Fruit fly (Drosophila melanogaster) whole organism, wandering third instar larva: Measurements from ENCODE around the gene CG18586.
A peak's percentile ranks its signal among the peaks of the same experiment; 100 is the strongest.

Experiments used
- Abd-B ChIP-seq: fragments of >200 bp; optimal IDR thresholded peaks from 2 replicates; lab custom pipeline; 2017; ENCODE audit warnings: missing biosample characterization, missing genetic modification characterization
- CG32264 ChIP-seq: fragments of 200-800 bp; sonication (Bioruptor generic); optimal IDR thresholded peaks from 2 replicates; lab custom pipeline; 2016; ENCODE audit warnings: missing biosample characterization, missing genetic modification characterization
- CG9705 ChIP-seq: fragments of 200-800 bp; sonication (Bioruptor generic); optimal IDR thresholded peaks from 2 replicates; lab custom pipeline; 2018; ENCODE audit warnings: missing biosample characterization, mild to moderate bottlenecking, missing genetic modification characterization
- CrebA ChIP-seq: fragments of 200-800 bp; sonication (Bioruptor generic); optimal IDR thresholded peaks from 2 replicates; lab custom pipeline; 2016; ENCODE audit warnings: missing biosample characterization, mild to moderate bottlenecking, missing genetic modification characterization, borderline replicate concordance
- Dfd ChIP-seq: fragments of >200 bp; optimal IDR thresholded peaks from 2 replicates; lab custom pipeline; 2017; ENCODE audit warnings: missing biosample characterization, missing genetic modification characterization
- Dif ChIP-seq: fragments of 200-275, 200-300 bp; sonication (Bioruptor generic); optimal IDR thresholded peaks from 2 replicates; lab custom pipeline; 2018; ENCODE audit warnings: missing biosample characterization, missing genetic modification characterization; ENCODE audit not compliant: partially characterized antibody
- HLH106 ChIP-seq: fragments of 200-800 bp; optimal IDR thresholded peaks from 3 replicates; lab custom pipeline; 2019; ENCODE audit warnings: missing biosample characterization, mild to moderate bottlenecking, missing genetic modification characterization, moderate library complexity
- Hnf4 ChIP-seq: fragments of 200-800 bp; sonication (Bioruptor generic); optimal IDR thresholded peaks from 2 replicates; lab custom pipeline; 2016; ENCODE audit warnings: missing biosample characterization, mild to moderate bottlenecking, missing genetic modification characterization
- Hr78 ChIP-seq: fragments of >200 bp; optimal IDR thresholded peaks from 2 replicates; lab custom pipeline; 2017; ENCODE audit warnings: missing biosample characterization, missing genetic modification characterization
- Hr83 ChIP-seq: fragments of 200-300 bp; sonication (Bioruptor generic); optimal IDR thresholded peaks from 2 replicates; lab custom pipeline; 2016; ENCODE audit warnings: missing biosample characterization, mild to moderate bottlenecking, missing genetic modification characterization, moderate library complexity; ENCODE audit not compliant: poor library complexity, severe bottlenecking
- Jra ChIP-seq: sonication (Bioruptor generic); optimal IDR thresholded peaks from 2 replicates; lab custom pipeline; 2016; ENCODE audit warnings: missing biosample characterization, missing genetic modification characterization
- Mio ChIP-seq: sonication (Bioruptor generic); optimal IDR thresholded peaks from 2 replicates; lab custom pipeline; 2016; ENCODE audit warnings: missing biosample characterization, missing genetic modification characterization
- Myc ChIP-seq: fragments of >200 bp; optimal IDR thresholded peaks from 2 replicates; lab custom pipeline; 2017
- OdsH ChIP-seq: fragments of 200-800 bp; sonication (Bioruptor generic); optimal IDR thresholded peaks from 2 replicates; lab custom pipeline; 2016; ENCODE audit warnings: missing biosample characterization, mild to moderate bottlenecking, missing genetic modification characterization
- Rel ChIP-seq, 2 experiments: fragments of 200-800 bp; sonication (Bioruptor generic) in 1 of 2; optimal IDR thresholded peaks; 2 replicates in 1 of 2; 3 replicates in 1 of 2; lab custom pipeline; 2016 to 2019; ENCODE audit warnings: mild to moderate bottlenecking in 2 of 2, missing biosample characterization in 2 of 2, missing genetic modification characterization in 2 of 2, moderate library complexity in 1 of 2
- Vsx2 ChIP-seq: fragments of 200-300, 225-300 bp; sonication (Bioruptor generic); optimal IDR thresholded peaks from 2 replicates; lab custom pipeline; 2018; ENCODE audit warnings: missing biosample characterization, missing genetic modification characterization; ENCODE audit not compliant: partially characterized antibody
- br ChIP-seq: fragments of 200-800 bp; sonication (Bioruptor generic); optimal IDR thresholded peaks from 2 replicates; lab custom pipeline; 2016; ENCODE audit warnings: missing biosample characterization, missing genetic modification characterization
- dl ChIP-seq, 2 experiments: fragments of 175-275, 200-275 bp in 1 of 2; fragments of 200-275 bp in 1 of 2; sonication (Bioruptor generic); optimal IDR thresholded peaks; lab custom pipeline; 2018; ENCODE audit warnings: mild to moderate bottlenecking in 2 of 2, missing biosample characterization in 2 of 2, missing genetic modification characterization in 2 of 2, moderate library complexity in 2 of 2; ENCODE audit not compliant: partially characterized antibody in 2 of 2, insufficient read depth in 1 of 2
- dmrt93B ChIP-seq: fragments of 200-800 bp; sonication (Bioruptor generic); optimal IDR thresholded peaks from 2 replicates; lab custom pipeline; 2018; ENCODE audit warnings: missing biosample characterization, mild to moderate bottlenecking, missing genetic modification characterization
- dsf ChIP-seq: sonication (Bioruptor generic); optimal IDR thresholded peaks from 2 replicates; lab custom pipeline; 2016; ENCODE audit warnings: missing biosample characterization, missing genetic modification characterization, borderline replicate concordance
- ey ChIP-seq: fragments of 200-800 bp; sonication (Bioruptor generic); optimal IDR thresholded peaks from 2 replicates; lab custom pipeline; 2016; ENCODE audit warnings: missing biosample characterization, missing genetic modification characterization
- foxo ChIP-seq, 2 experiments: fragments of 200-800 bp; sonication (Bioruptor generic); optimal IDR thresholded peaks; 2 replicates in 1 of 2; 3 replicates in 1 of 2; lab custom pipeline; 2016 to 2017; ENCODE audit warnings: missing biosample characterization in 2 of 2, missing genetic modification characterization in 2 of 2
- fru ChIP-seq: fragments of 200-800 bp; sonication (Bioruptor generic); optimal IDR thresholded peaks from 3 replicates; lab custom pipeline; 2016; ENCODE audit warnings: missing biosample characterization, mild to moderate bottlenecking, missing genetic modification characterization
- h ChIP-seq: fragments of 200-800 bp; sonication (Bioruptor generic); optimal IDR thresholded peaks from 3 replicates; lab custom pipeline; 2016; ENCODE audit warnings: missing biosample characterization, mild to moderate bottlenecking, missing genetic modification characterization
- jim ChIP-seq: fragments of 175-275, 200-325 bp; sonication (Bioruptor generic); optimal IDR thresholded peaks from 2 replicates; lab custom pipeline; 2016; ENCODE audit warnings: missing biosample characterization, mild to moderate bottlenecking, missing genetic modification characterization
- lola ChIP-seq: fragments of >200 bp; optimal IDR thresholded peaks from 2 replicates; lab custom pipeline; 2017; ENCODE audit warnings: missing biosample characterization, missing genetic modification characterization
- pan ChIP-seq: fragments of >200 bp; optimal IDR thresholded peaks from 2 replicates; lab custom pipeline; 2017
- psq ChIP-seq: fragments of 200-800 bp; sonication (Bioruptor generic); optimal IDR thresholded peaks from 3 replicates; lab custom pipeline; 2017; ENCODE audit warnings: missing biosample characterization, mild to moderate bottlenecking, missing genetic modification characterization, moderate library complexity
- rgr ChIP-seq: fragments of 200-800 bp; sonication (Bioruptor generic); optimal IDR thresholded peaks from 3 replicates; lab custom pipeline; 2016; ENCODE audit warnings: missing biosample characterization, mild to moderate bottlenecking, missing genetic modification characterization
- sage ChIP-seq: fragments of 200-800 bp; sonication (Bioruptor generic); optimal IDR thresholded peaks from 2 replicates; lab custom pipeline; 2016; ENCODE audit warnings: missing biosample characterization, mild to moderate bottlenecking, missing genetic modification characterization
- usp ChIP-seq: fragments of >200 bp; optimal IDR thresholded peaks from 2 replicates; lab custom pipeline; 2017; ENCODE audit warnings: missing biosample characterization, missing genetic modification characterization
- woc ChIP-seq: sonication (Bioruptor generic); optimal IDR thresholded peaks from 2 replicates; lab custom pipeline; 2016; ENCODE audit warnings: missing biosample characterization, mild to moderate bottlenecking, missing genetic modification characterization

CG18586 gene

DNA sequence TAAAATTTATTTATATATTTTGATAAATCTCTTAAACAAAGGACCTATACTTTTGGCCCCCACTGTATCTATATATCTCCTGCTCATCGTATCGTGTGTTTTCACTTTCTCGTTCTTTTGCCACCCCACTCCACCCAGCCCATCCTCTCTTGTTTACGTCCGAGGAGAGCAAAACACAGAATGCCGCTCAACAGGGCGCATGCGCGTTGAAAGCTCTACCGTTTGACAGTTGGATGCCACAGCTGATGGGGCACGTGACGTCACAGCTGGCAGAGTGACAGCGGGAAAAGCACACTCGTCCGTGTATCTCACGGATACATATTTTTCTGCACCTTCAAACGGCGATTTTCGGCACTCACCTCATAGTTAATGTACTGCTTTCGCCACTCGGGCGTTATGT lies 47.7 kb downstream of the CG18586 start:
- TF ChIP-seq foxo (GFP tag; optimal IDR thresholded peaks at IDR 0.05; lab: Kevin White, UChicago) (no peak), psq (GFP tag; lab: Kevin White, UChicago) (peak; percentile 56)

DNA sequence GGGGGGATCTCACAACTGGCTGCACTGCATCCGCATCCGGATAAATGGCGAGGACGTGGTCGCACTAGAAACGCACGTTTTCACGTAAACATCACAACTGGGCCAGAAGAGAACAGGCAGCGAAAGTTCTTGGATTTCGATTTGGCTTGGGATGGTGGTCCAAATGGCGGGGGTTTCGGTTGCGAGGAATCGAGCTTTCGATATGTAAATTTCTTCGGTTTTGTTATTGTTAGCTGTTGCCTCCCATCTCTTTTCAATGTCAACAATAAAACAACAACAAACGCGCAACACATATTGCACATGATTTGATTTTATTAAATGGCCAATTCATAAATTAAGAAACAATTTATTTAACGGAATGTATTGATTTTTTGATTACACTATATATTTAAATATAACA lies 48.1 kb downstream of the CG18586 start, which contains the start of gene PXo:
Gene PXo (minus strand): TSS at position 101 of the 400 bp plus-strand sequence.
- TF ChIP-seq Abd-B (no peak), Vsx2 (GFP tag; lab: Kevin White, UChicago) (no peak), Hnf4 (GFP tag; lab: Kevin White, UChicago) (no peak), Dif (no peak), fru (no peak), CG9705 (GFP tag; lab: Kevin White, UChicago) (no peak), Jra (GFP tag; lab: Kevin White, UChicago) (no peak), rgr (GFP tag; lab: Kevin White, UChicago) (no peak), usp (GFP tag; lab: Kevin White, UChicago) (no peak), sage (no peak)
- TF ChIP-seq, all 38 proteins: peak for 0

DNA sequence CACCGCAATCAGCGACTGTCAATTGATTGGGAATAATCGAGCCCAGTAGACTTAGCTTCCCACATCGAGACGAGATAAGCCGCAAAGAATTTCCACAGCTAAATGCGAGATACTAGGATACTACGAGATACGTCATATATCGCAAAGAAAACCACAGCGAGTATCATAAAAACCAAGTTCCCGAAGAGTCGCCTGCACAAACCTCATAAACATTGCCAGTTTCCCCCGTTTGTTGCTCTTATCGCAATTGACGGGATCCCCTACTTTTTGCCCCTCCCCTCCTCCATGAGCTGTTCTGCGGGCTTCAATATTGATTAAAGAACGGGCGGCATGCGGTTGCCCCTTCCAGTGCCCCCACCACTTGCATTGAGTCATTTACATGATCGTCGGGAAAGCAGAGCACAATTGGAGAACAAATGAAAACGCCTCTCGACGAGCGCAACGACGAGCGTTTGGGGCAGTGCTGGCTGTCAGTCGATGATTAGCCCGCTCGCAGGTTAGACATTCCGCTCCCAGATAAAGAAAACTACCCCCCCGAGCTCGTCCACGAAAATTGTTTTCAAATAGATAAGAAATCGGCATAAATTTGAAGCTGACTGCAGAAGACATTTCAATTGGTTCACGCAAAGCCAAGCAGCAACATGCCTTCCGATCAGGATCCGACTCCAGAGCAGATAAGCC lies 49.0 kb downstream of the CG18586 start, which contains the start of gene CG32407:
Gene CG32407 (plus strand): TSS at position 51 of the 681 bp plus-strand sequence.
- TF ChIP-seq Hr78 (GFP tag; lab: Kevin White, UChicago) (no peak), Jra (GFP tag; lab: Kevin White, UChicago) (peak; percentile 41), br (GFP tag; lab: Kevin White, UChicago) (peak; percentile 28), pan (no peak), woc (GFP tag; lab: Kevin White, UChicago) (no peak), Rel (GFP tag; optimal IDR thresholded peaks at IDR 0.05; lab: Kevin White, UChicago) (no peak), Rel (tag; optimal IDR thresholded peaks at IDR 0.05; lab: Kevin White, UChicago) (peak; percentile 51), lola (GFP tag; lab: Kevin White, UChicago) (no peak), Abd-B (no peak), foxo (GFP tag; optimal IDR thresholded peaks at IDR 0.05; lab: Kevin White, UChicago) (peak in 1 of 2 experiments; percentile 23), fru (no peak), rgr (GFP tag; lab: Kevin White, UChicago) (peak; percentile 29), h (peak; percentile 46), Myc (lab: Kevin White, UChicago) (no peak), Hr83 (GFP tag; lab: Kevin White, UChicago) (peak; percentile 38), ey (GFP tag; lab: Kevin White, UChicago) (no peak)

DNA sequence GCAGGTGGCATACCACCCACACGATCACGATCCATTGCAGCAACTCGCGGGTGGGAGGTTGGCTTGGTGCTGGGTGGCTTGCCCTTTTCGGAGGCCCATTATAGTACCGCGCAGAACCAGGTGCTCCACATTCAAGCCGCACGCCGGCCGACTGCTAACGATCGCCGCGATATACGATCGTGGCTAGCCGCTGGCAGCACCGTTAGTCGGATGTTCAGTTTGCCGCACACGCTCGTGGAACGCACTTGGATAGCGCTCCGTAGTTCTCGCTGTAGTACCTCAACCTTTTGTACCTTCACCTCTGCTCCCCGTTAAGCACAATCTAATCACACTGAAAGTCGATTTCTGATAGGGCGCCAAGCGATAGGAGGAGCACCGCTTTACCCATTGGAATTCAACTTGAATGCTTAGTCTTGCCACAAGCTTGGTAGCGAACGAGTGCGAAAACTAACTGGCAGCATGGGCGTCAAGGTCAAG lies 50.6 kb downstream of the CG18586 start, which contains the start of gene CG33523:
Gene CG33523 (plus strand): TSS at position 217 of the 477 bp plus-strand sequence.
- TF ChIP-seq Mio (GFP tag; lab: Kevin White, UChicago) (no peak), psq (GFP tag; lab: Kevin White, UChicago) (no peak), Vsx2 (GFP tag; lab: Kevin White, UChicago) (no peak), jim (GFP tag; lab: Kevin White, UChicago) (no peak), sage (no peak), dsf (GFP tag; lab: Kevin White, UChicago) (no peak), dl (GFP tag; optimal IDR thresholded peaks at IDR 0.05; lab: Kevin White, UChicago; ENCODE audit: insufficient read depth in 1 of 2, partially characterized antibody in 2 of 2) (no peak), ey (GFP tag; lab: Kevin White, UChicago) (no peak), CrebA (GFP tag; lab: Kevin White, UChicago) (no peak), rgr (GFP tag; lab: Kevin White, UChicago) (no peak), CG9705 (GFP tag; lab: Kevin White, UChicago) (no peak), woc (GFP tag; lab: Kevin White, UChicago) (no peak), HLH106 (tag; lab: Kevin White, UChicago) (no peak), foxo (GFP tag; optimal IDR thresholded peaks at IDR 0.05; lab: Kevin White, UChicago) (no peak), CG32264 (GFP tag; lab: Kevin White, UChicago) (no peak), h (no peak), dmrt93B (GFP tag; lab: Kevin White, UChicago) (no peak), OdsH (GFP tag; lab: Kevin White, UChicago) (no peak), Dfd (GFP tag; lab: Kevin White, UChicago) (no peak)
